Worm (Caenorhabditis elegans) whole organism, L2 larva: ENCODE data around the gene cest-26.
A peak's percentile ranks its signal among the peaks of the same experiment; 100 is the strongest.

Source experiments
- C34F6.9 ChIP-seq: fragments of 150-350 bp; optimal IDR thresholded peaks from 2 replicates; lab custom pipeline; 2014; ENCODE audit warnings: missing biosample characterization, missing genetic modification characterization
- F13H6.1 ChIP-seq: sonication (generic microtip); optimal IDR thresholded peaks from 2 replicates; lab custom pipeline; 2016; ENCODE audit warnings: missing genetic modification characterization, missing compliant biosample characterization
- R02D3.7 ChIP-seq: fragments of 150-350 bp; optimal IDR thresholded peaks from 2 replicates; lab custom pipeline; 2014; ENCODE audit warnings: missing biosample characterization, missing genetic modification characterization
- Y55F3AM.14 ChIP-seq: fragments of 200-800 bp; sonication (Bioruptor generic); optimal IDR thresholded peaks from 2 replicates; lab custom pipeline; 2018; ENCODE audit warnings: mild to moderate bottlenecking, missing genetic modification characterization, missing compliant biosample characterization
- alr-1 ChIP-seq: fragments of 150-350 bp; optimal IDR thresholded peaks from 2 replicates; lab custom pipeline; 2014; ENCODE audit warnings: missing biosample characterization, missing genetic modification characterization
- aly-2 ChIP-seq: fragments of 150-350 bp; optimal IDR thresholded peaks from 2 replicates; lab custom pipeline; 2014; ENCODE audit warnings: missing biosample characterization, missing genetic modification characterization
- blmp-1 ChIP-seq: sonication (generic microtip); optimal IDR thresholded peaks from 2 replicates; lab custom pipeline; 2017; ENCODE audit warnings: missing genetic modification characterization, mild to moderate bottlenecking, missing compliant biosample characterization, antibody characterized with exemption, moderate library complexity; ENCODE audit not compliant: insufficient read depth
- ceh-16 ChIP-seq: fragments of 150-350 bp; optimal IDR thresholded peaks from 2 replicates; lab custom pipeline; 2014; ENCODE audit warnings: missing biosample characterization, missing genetic modification characterization
- ceh-82 ChIP-seq: fragments of 150-350 bp; optimal IDR thresholded peaks from 2 replicates; lab custom pipeline; 2014; ENCODE audit warnings: missing biosample characterization, missing genetic modification characterization
- crh-2 ChIP-seq: sonication (generic microtip); optimal IDR thresholded peaks from 2 replicates; lab custom pipeline; 2017; ENCODE audit warnings: missing biosample characterization, missing genetic modification characterization
- dmd-4 ChIP-seq: sonication (generic microtip); optimal IDR thresholded peaks from 2 replicates; lab custom pipeline; 2017; ENCODE audit warnings: missing biosample characterization, missing genetic modification characterization
- egl-27 ChIP-seq: sonication (generic microtip); optimal IDR thresholded peaks from 3 replicates; lab custom pipeline; 2017; ENCODE audit warnings: missing biosample characterization, missing genetic modification reagents, missing genetic modification characterization
- elt-1 ChIP-seq: fragments of 150-350 bp; optimal IDR thresholded peaks from 2 replicates; lab custom pipeline; 2014; ENCODE audit warnings: missing biosample characterization, missing genetic modification characterization
- elt-3 ChIP-seq: sonication (generic microtip); optimal IDR thresholded peaks from 2 replicates; lab custom pipeline; 2017; ENCODE audit warnings: missing biosample characterization, missing genetic modification characterization
- fos-1 ChIP-seq: fragments of 150-350 bp; optimal IDR thresholded peaks from 2 replicates; lab custom pipeline; 2014; ENCODE audit warnings: missing biosample characterization, missing genetic modification characterization
- gmeb-1 ChIP-seq: fragments of 150-350 bp; optimal IDR thresholded peaks from 2 replicates; lab custom pipeline; 2014; ENCODE audit warnings: missing biosample characterization, missing genetic modification characterization
- lin-39 ChIP-seq: fragments of 150-350 bp; optimal IDR thresholded peaks from 2 replicates; lab custom pipeline; 2014; ENCODE audit warnings: missing biosample characterization, missing genetic modification reagents, missing genetic modification characterization
- lsy-2 ChIP-seq, 2 experiments: fragments of 150-350 bp in 1 of 2; sonication (generic microtip) in 1 of 2; optimal IDR thresholded peaks; 2 replicates each; lab custom pipeline; 2014 to 2017; ENCODE audit warnings: missing biosample characterization in 2 of 2, missing genetic modification characterization in 2 of 2
- mab-5 ChIP-seq: fragments of 150-350 bp; optimal IDR thresholded peaks from 2 replicates; lab custom pipeline; 2014; ENCODE audit warnings: missing biosample characterization, missing genetic modification characterization
- mdl-1 ChIP-seq, 2 experiments: fragments of 150-350 bp in 1 of 2; sonication (generic microtip) in 1 of 2; optimal IDR thresholded peaks; 2 replicates each; lab custom pipeline; 2017; ENCODE audit warnings: missing biosample characterization in 2 of 2, missing genetic modification characterization in 2 of 2
- nhr-10 ChIP-seq: sonication (generic microtip); optimal IDR thresholded peaks from 2 replicates; lab custom pipeline; 2017; ENCODE audit warnings: missing biosample characterization, missing genetic modification characterization
- nhr-11 ChIP-seq: fragments of 150-350 bp; optimal IDR thresholded peaks from 2 replicates; lab custom pipeline; 2014; ENCODE audit warnings: missing biosample characterization, missing genetic modification characterization
- nhr-12 ChIP-seq: fragments of 150-350 bp; optimal IDR thresholded peaks from 2 replicates; lab custom pipeline; 2014; ENCODE audit warnings: missing biosample characterization, missing genetic modification characterization
- nhr-129 ChIP-seq: fragments of 150-350 bp; optimal IDR thresholded peaks from 2 replicates; lab custom pipeline; 2014; ENCODE audit warnings: missing biosample characterization, missing genetic modification characterization
- nhr-21 ChIP-seq: fragments of 150-350 bp; optimal IDR thresholded peaks from 2 replicates; lab custom pipeline; 2014; ENCODE audit warnings: missing biosample characterization, missing genetic modification characterization
- nhr-23 ChIP-seq: fragments of 150-350 bp; optimal IDR thresholded peaks from 2 replicates; lab custom pipeline; 2014; ENCODE audit warnings: missing biosample characterization, missing genetic modification reagents, missing genetic modification characterization
- nhr-237 ChIP-seq: fragments of 150-350 bp; optimal IDR thresholded peaks from 2 replicates; lab custom pipeline; 2014; ENCODE audit warnings: missing biosample characterization, missing genetic modification characterization
- nhr-25 ChIP-seq: fragments of 150-350 bp; sonication (generic microtip); optimal IDR thresholded peaks from 3 replicates; lab custom pipeline; 2014; ENCODE audit warnings: missing biosample characterization, missing genetic modification characterization
- nhr-6 ChIP-seq: fragments of 150-350 bp; optimal IDR thresholded peaks from 2 replicates; lab custom pipeline; 2014; ENCODE audit warnings: missing biosample characterization, missing genetic modification characterization
- peb-1 ChIP-seq: fragments of 150-350 bp; optimal IDR thresholded peaks from 2 replicates; lab custom pipeline; 2014; ENCODE audit warnings: missing biosample characterization, missing genetic modification characterization
- sem-4 ChIP-seq: fragments of 150-350 bp; optimal IDR thresholded peaks from 2 replicates; lab custom pipeline; 2014; ENCODE audit warnings: missing biosample characterization, missing genetic modification reagents, missing genetic modification characterization
- skn-1 ChIP-seq: sonication (generic microtip); optimal IDR thresholded peaks from 2 replicates; lab custom pipeline; 2017; ENCODE audit warnings: missing biosample characterization, missing genetic modification characterization
- sma-3 ChIP-seq: sonication (generic microtip); optimal IDR thresholded peaks from 2 replicates; lab custom pipeline; 2016; ENCODE audit warnings: missing genetic modification reagents, missing genetic modification characterization, missing compliant biosample characterization
- sma-9 ChIP-seq, 2 experiments: fragments of 150-350 bp in 1 of 2; sonication (generic microtip) in 1 of 2; optimal IDR thresholded peaks; 2 replicates each; lab custom pipeline; 2014 to 2016; ENCODE audit warnings: missing genetic modification characterization in 2 of 2, mild to moderate bottlenecking in 1 of 2, missing biosample characterization in 1 of 2, missing compliant biosample characterization in 1 of 2, missing genetic modification reagents in 1 of 2, moderate library complexity in 1 of 2
- snpc-4 ChIP-seq: fragments of 150-350 bp; optimal IDR thresholded peaks from 2 replicates; lab custom pipeline; 2014; ENCODE audit warnings: missing biosample characterization, missing genetic modification characterization
- unc-39 ChIP-seq: fragments of 150-350 bp; optimal IDR thresholded peaks from 2 replicates; lab custom pipeline; 2014; ENCODE audit warnings: missing biosample characterization, missing genetic modification characterization
- unc-55 ChIP-seq: fragments of 150-350 bp; sonication (generic microtip); optimal IDR thresholded peaks from 3 replicates; lab custom pipeline; 2014; ENCODE audit warnings: missing biosample characterization, missing genetic modification reagents, missing genetic modification characterization
- unc-62 ChIP-seq: fragments of 150-350 bp; optimal IDR thresholded peaks from 2 replicates; lab custom pipeline; 2014; ENCODE audit warnings: missing biosample characterization, missing genetic modification reagents, missing genetic modification characterization
- zag-1 ChIP-seq: fragments of 150-350 bp; optimal IDR thresholded peaks from 2 replicates; lab custom pipeline; 2014; ENCODE audit warnings: missing biosample characterization, missing genetic modification characterization
- ztf-1 ChIP-seq: fragments of 200-800 bp; sonication (Bioruptor generic); conservative IDR thresholded peaks from 2 replicates; pipeline ENCODE4 v1.3.6; 2022; ENCODE audit warnings: missing genetic modification characterization, missing compliant biosample characterization

Gene cest-26

DNA sequence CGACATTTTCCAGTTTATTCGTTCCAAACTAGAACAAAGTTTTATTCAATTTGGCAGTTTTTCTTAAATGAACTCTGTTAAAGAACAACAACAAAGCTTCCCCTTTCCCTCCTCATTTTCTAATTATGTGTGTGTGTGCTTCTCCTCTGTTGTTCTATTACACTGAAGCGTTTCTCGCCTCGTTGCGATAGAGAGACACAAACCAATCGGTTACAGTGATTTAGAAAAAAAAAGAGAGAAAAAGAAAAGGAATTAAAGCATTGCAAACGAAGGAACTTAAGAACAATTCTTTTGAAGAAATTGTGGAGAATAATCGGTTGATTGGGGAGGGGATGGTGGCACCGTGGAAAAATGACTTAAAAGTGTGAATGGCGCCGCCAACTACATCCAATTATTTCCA, at the start of gene cest-26:
TSS of gene cest-26 (minus strand) at position 101 of the 400 bp plus-strand sequence.
- TF ChIP-seq crh-2 (peak; percentile 12), fos-1 (tag; lab: Kevin White, UChicago) (peak; percentile 20), mab-5 (tag; lab: Kevin White, UChicago) (no peak)

DNA sequence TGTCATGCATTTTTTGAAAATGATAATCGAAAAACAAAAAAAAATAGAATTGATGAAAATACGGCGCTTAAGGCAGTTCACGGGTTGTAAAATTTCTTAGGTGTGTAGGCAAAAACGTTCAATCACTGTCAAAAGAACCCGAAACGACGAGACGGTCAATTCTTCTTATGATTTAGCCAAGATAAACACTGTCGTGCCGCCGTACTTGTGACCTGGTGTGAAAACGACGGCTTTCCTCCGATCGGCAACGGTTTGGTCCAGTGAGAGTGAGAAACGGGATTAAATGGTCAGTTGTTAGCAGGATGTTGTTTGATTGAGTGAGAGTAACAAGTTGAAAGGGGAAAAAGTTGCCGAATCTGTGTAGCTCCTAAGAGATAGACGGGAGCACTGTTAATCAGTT, 46.6 kb upstream of the cest-26 start:
- TF ChIP-seq nhr-129 (tag; lab: Kevin White, UChicago) (peak; percentile 5), peb-1 (tag; lab: Kevin White, UChicago) (no peak), blmp-1 (tag; lab: Kevin White, UChicago) (peak; percentile 5), fos-1 (tag; lab: Kevin White, UChicago) (peak; percentile 15), nhr-11 (tag; lab: Kevin White, UChicago) (no peak), sem-4 (tag; lab: Kevin White, UChicago) (no peak)

DNA sequence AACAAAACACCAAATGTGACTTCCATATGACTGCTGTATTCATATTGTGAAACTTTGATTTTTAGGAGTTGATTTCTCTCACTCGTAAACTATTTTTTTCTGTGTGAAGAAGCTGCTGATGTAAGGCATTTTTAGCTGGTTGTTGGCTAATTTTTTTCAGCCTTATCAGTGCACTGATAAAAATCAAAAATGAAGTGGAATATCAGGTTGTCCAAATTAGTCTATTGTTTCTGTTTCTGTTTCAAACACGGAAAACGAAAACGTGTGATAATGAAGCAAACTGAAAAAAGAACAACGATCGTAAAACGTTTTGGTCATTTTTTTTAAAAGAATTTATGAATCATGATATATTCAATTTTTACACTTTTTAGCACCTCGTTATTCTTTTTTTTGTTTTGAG, 43.3 kb upstream of the cest-26 start:
- TF ChIP-seq crh-2 (peak; percentile 39), fos-1 (tag; lab: Kevin White, UChicago) (peak; percentile 91), lin-39 (no peak), ztf-1 (GFP tag; lab: Robert Waterston, UW) (no peak)

DNA sequence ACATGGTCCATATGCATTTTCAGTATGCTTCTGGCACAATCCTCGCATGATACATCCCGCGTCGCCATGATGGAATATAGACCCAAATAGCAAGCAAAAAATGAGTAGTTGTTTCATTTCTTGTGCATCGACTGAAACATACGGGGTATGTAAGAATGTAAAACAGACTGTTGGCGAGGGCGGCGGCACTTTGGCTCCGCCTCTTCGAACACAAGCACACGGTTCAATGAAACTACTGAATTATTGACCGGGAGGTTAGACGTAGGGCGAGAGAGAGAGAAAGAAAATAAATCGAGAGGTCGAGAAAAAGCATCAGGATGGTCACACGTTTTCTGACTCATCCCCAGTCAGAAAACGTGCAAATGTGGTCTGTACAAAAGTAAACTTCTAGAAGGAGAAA, 42.5 kb upstream of the cest-26 start:
- TF ChIP-seq ceh-16 (no peak), nhr-25 (tag; lab: Kevin White, UChicago) (no peak), nhr-12 (tag; lab: Kevin White, UChicago) (no peak), ceh-82 (no peak)

DNA sequence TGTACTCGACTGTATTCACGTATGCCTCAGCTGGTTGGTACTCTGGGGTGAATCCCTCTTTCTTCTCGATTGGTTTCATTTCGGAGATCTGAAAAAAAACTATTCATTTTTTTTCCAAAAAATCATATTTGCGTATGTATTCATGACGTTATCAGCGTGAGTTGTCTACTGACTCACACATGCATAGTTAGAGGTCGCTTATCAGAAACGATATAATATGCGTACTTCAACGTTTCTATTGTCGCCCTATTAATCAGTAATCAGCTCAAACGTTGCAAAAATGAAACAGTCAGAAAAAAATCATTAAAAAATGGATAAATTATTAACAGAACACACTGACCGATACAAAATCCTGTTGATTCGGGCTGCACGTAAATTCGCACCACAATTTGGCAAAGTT, 41.0 kb upstream of the cest-26 start:
- TF ChIP-seq egl-27 (tag; lab: Kevin White, UChicago) (no peak), lsy-2 (tag; optimal IDR thresholded peaks at IDR 0.05; lab: Kevin White, UChicago) (no peak), ceh-82 (no peak), unc-39 (tag; lab: Kevin White, UChicago) (no peak), aly-2 (no peak), sma-3 (no peak), nhr-21 (no peak), peb-1 (tag; lab: Kevin White, UChicago) (no peak), crh-2 (peak; percentile 41), nhr-25 (tag; lab: Kevin White, UChicago) (no peak), dmd-4 (tag; lab: Kevin White, UChicago) (no peak), nhr-129 (tag; lab: Kevin White, UChicago) (no peak), unc-62 (no peak), gmeb-1 (tag; lab: Kevin White, UChicago) (no peak), fos-1 (tag; lab: Kevin White, UChicago) (peak; percentile 99), nhr-237 (tag; lab: Kevin White, UChicago) (no peak)

DNA sequence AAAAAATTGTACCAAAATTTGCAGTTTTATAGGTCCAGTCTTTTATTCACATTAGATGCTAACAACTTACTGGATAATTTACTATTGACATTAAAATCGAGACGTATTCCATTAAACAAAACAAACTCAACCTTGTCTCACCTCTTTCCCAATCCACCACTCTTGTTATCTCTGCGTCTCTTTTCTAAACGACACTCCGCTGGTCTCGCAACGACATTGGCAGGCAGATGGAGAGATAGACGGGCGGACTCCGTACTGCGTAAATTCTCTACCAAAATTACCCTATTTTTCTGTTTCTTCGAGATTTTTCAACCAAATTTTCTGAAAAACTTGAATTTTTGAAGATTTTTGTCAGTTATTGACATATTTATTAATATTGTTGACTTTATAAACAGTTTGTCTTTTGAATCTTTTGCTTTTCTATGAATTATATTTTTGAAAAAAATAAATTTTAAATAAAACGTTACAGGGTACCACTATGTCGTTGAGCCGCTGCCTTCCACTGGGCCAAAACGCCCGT, 31.9 kb upstream of the cest-26 start, which contains the start of gene asb-2:
TSS of gene asb-2 (plus strand) at position 470 of the 520 bp plus-strand sequence.
- TF ChIP-seq lsy-2 (tag; optimal IDR thresholded peaks at IDR 0.05; lab: Kevin White, UChicago) (peak; percentile 71 to 93), elt-3 (tag; lab: Kevin White, UChicago) (no peak), alr-1 (tag; lab: Kevin White, UChicago) (no peak), lin-39 (no peak), egl-27 (tag; lab: Kevin White, UChicago) (peak; percentile 58), snpc-4 (tag; lab: Kevin White, UChicago) (peak; percentile 62), nhr-10 (tag; lab: Kevin White, UChicago) (no peak), nhr-129 (tag; lab: Kevin White, UChicago) (peak; percentile 94), nhr-6 (peak; percentile 57), unc-62 (no peak), sma-3 (peak; percentile 90), elt-1 (tag; lab: Kevin White, UChicago) (no peak), Y55F3AM.14 (no peak), aly-2 (no peak), sma-9 (GFP tag; optimal IDR thresholded peaks at IDR 0.05; lab: Kevin White, UChicago) (peak; percentile 88), sma-9 (tag; optimal IDR thresholded peaks at IDR 0.05; lab: Kevin White, UChicago) (no peak), crh-2 (peak; percentile 89), dmd-4 (tag; lab: Kevin White, UChicago) (no peak), nhr-23 (tag; lab: Kevin White, UChicago) (no peak), R02D3.7 (tag; lab: Kevin White, UChicago) (peak; percentile 4), unc-39 (tag; lab: Kevin White, UChicago) (no peak), C34F6.9 (tag; lab: Kevin White, UChicago) (peak; percentile 95), mdl-1 (tag; optimal IDR thresholded peaks at IDR 0.05; lab: Kevin White, UChicago) (no peak), peb-1 (tag; lab: Kevin White, UChicago) (no peak), blmp-1 (tag; lab: Kevin White, UChicago) (peak; percentile 43), unc-55 (GFP tag; lab: Kevin White, UChicago) (peak; percentile 88), ceh-82 (no peak), skn-1 (tag; lab: Kevin White, UChicago) (no peak), gmeb-1 (tag; lab: Kevin White, UChicago) (peak; percentile 78), F13H6.1 (tag; lab: Kevin White, UChicago) (peak; percentile 78), nhr-11 (tag; lab: Kevin White, UChicago) (no peak), zag-1 (peak; percentile 50)
